Worm (Caenorhabditis elegans): ENCODE data around the gene mdt-10.

ce11 chrII:7864207-7864606 is 9.4 kb upstream of the mdt-10 start, which contains the start of gene ostb-1:
- TF ChIP-seq ztf-1 (GFP tag; conservative IDR thresholded peaks at IDR 0.05) (no peak), ztf-4 (tag; optimal IDR thresholded peaks at IDR 0.05) (no peak), nhr-11 (tag; optimal IDR thresholded peaks at IDR 0.05) (no peak), nhr-25 (tag; optimal IDR thresholded peaks at IDR 0.05) (no peak), nhr-77 (tag; optimal IDR thresholded peaks at IDR 0.05) (no peak), unc-62 (GFP tag; optimal IDR thresholded peaks at IDR 0.05) (no peak), fos-1 (tag; optimal IDR thresholded peaks at IDR 0.05) (peak; percentile 5), egl-27 (tag; optimal IDR thresholded peaks at IDR 0.05) (no peak), mdl-1 (tag; optimal IDR thresholded peaks at IDR 0.05) (no peak), nhr-12 (tag; optimal IDR thresholded peaks at IDR 0.05) (no peak), ceh-82 (tag; optimal IDR thresholded peaks at IDR 0.05) (no peak), aly-2 (tag; optimal IDR thresholded peaks at IDR 0.05) (no peak)

Measured in whole organism, L2 larva.